Worm (Caenorhabditis elegans) whole organism, L3 larva: ENCODE data around the gene aak-1.

Source experiments
- fkh-10 ChIP-seq: sonication (generic microtip); optimal IDR thresholded peaks from 2 replicates; lab custom pipeline; 2017; ENCODE audit warnings: missing biosample characterization, missing genetic modification reagents, missing genetic modification characterization
- nhr-237 ChIP-seq: fragments of 150-350 bp; optimal IDR thresholded peaks from 2 replicates; lab custom pipeline; 2014; ENCODE audit warnings: missing biosample characterization, missing genetic modification characterization
- pha-4 ChIP-seq: fragments of 150-350 bp; optimal IDR thresholded peaks from 2 replicates; lab custom pipeline; 2014; ENCODE audit warnings: missing biosample characterization, missing genetic modification reagents, missing genetic modification characterization
- pqm-1 ChIP-seq: fragments of 150-350 bp; optimal IDR thresholded peaks from 2 replicates; lab custom pipeline; 2017; ENCODE audit warnings: missing biosample characterization, missing genetic modification characterization, inconsistent platforms

ce11 chrIII:8799964-8800795, 39.3 kb upstream of the aak-1 start, which contains the start of gene F54F2.6:
- TF ChIP-seq nhr-237 (no peak), pha-4 (tag; lab: Kevin White, UChicago) (peak; percentile 93), pqm-1 (tag; lab: Kevin White, UChicago) (peak; percentile 38), fkh-10 (GFP tag; lab: Kevin White, UChicago) (peak; percentile 76)
